Worm (Caenorhabditis elegans) whole organism, L1 larva: ENCODE results near the gene nca-2.
"Not testable (repeated sequence)": the region's sequence is repeated elsewhere in the genome, so short reads cannot be mapped to it uniquely, and the experiment has no call there.

ENCODE experiments used
- ceh-8 ChIP-seq: fragments of 200-800 bp; sonication (Bioruptor generic); optimal IDR thresholded peaks from 2 replicates; lab custom pipeline; 2018; ENCODE audit warnings: mild to moderate bottlenecking, missing genetic modification characterization, moderate library complexity, missing compliant biosample characterization
- ceh-82 ChIP-seq, 3 experiments: fragments of 150-350 bp in 1 of 3; sonication (generic microtip) in 2 of 3; optimal IDR thresholded peaks; 2 replicates each; lab custom pipeline; 2014 to 2017; ENCODE audit warnings: missing biosample characterization in 3 of 3, missing genetic modification characterization in 3 of 3
- ceh-88 ChIP-seq: fragments of 200-800 bp; sonication (Bioruptor generic); IDR thresholded peaks from 2 replicates; pipeline ENCODE4 v1.3.6; 2022; ENCODE audit warnings: missing genetic modification characterization, missing compliant biosample characterization
- ces-1 ChIP-seq: fragments of 150-350 bp; optimal IDR thresholded peaks from 2 replicates; lab custom pipeline; 2014; ENCODE audit warnings: missing biosample characterization, missing genetic modification reagents, missing genetic modification characterization
- egl-13 ChIP-seq: sonication (generic microtip); optimal IDR thresholded peaks from 2 replicates; lab custom pipeline; 2016; ENCODE audit warnings: missing genotype, missing genetic modification reagents, missing genetic modification characterization, missing compliant biosample characterization
- elt-2 ChIP-seq: sonication (generic microtip); optimal IDR thresholded peaks from 2 replicates; lab custom pipeline; 2016; ENCODE audit warnings: missing genetic modification characterization, mild to moderate bottlenecking, inconsistent platforms, missing compliant biosample characterization, missing genetic modification reagents
- elt-3 ChIP-seq, 6 experiments: fragments of 150-350 bp in 1 of 6; sonication (generic microtip); optimal IDR thresholded peaks; 2 replicates each; lab custom pipeline; 2017 to 2018; ENCODE audit warnings: missing biosample characterization in 6 of 6, missing genetic modification characterization in 6 of 6, inconsistent platforms in 1 of 6
- ets-5 ChIP-seq: fragments of 200-800 bp; sonication (Bioruptor generic); IDR thresholded peaks from 2 replicates; pipeline ENCODE4 v1.3.6; 2022; ENCODE audit warnings: missing genetic modification characterization, missing compliant biosample characterization
- fkh-10 ChIP-seq: sonication (generic microtip); optimal IDR thresholded peaks from 2 replicates; lab custom pipeline; 2017; ENCODE audit warnings: missing biosample characterization, missing genetic modification reagents, missing genetic modification characterization
- fos-1 ChIP-seq: fragments of 150-350 bp; optimal IDR thresholded peaks from 2 replicates; lab custom pipeline; 2014; ENCODE audit warnings: missing biosample characterization, missing genetic modification characterization
- hlh-17 ChIP-seq: fragments of 200-800 bp; sonication (Bioruptor generic); optimal IDR thresholded peaks from 2 replicates; lab custom pipeline; 2018; ENCODE audit warnings: missing genetic modification characterization, mild to moderate bottlenecking, missing compliant biosample characterization, moderate library complexity, borderline replicate concordance
- hlh-4 ChIP-seq: sonication (generic microtip); optimal IDR thresholded peaks from 2 replicates; lab custom pipeline; 2016; ENCODE audit warnings: mild to moderate bottlenecking, missing genetic modification characterization, missing compliant biosample characterization
- hpl-2 ChIP-seq: fragments of 150-350 bp; optimal IDR thresholded peaks from 2 replicates; lab custom pipeline; 2014; ENCODE audit warnings: missing biosample characterization, missing genetic modification reagents, missing genetic modification characterization
- isw-1 ChIP-seq: fragments of 200-800 bp; sonication (Bioruptor generic); IDR thresholded peaks from 2 replicates; pipeline ENCODE4 v1.3.6; 2022; ENCODE audit warnings: missing genetic modification characterization, missing compliant biosample characterization
- jun-1 ChIP-seq: fragments of 150-350 bp; optimal IDR thresholded peaks from 2 replicates; lab custom pipeline; 2014; ENCODE audit warnings: missing biosample characterization, missing genetic modification reagents, missing genetic modification characterization
- lin-14 ChIP-seq: fragments of 200-800 bp; sonication (Bioruptor generic); optimal IDR thresholded peaks from 2 replicates; lab custom pipeline; 2018; ENCODE audit warnings: mild to moderate bottlenecking, missing genetic modification characterization, moderate library complexity, missing compliant biosample characterization
- lin-15B ChIP-seq: fragments of 150-350 bp; sonication (generic microtip); optimal IDR thresholded peaks from 3 replicates; lab custom pipeline; 2014; ENCODE audit warnings: missing biosample characterization, missing genetic modification characterization
- lin-35 ChIP-seq, 2 experiments: fragments of 150-350 bp; optimal IDR thresholded peaks; 2 replicates each; lab custom pipeline; 2014; ENCODE audit warnings: missing biosample characterization in 2 of 2, missing genetic modification characterization in 2 of 2, missing genetic modification reagents in 2 of 2
- lin-39 ChIP-seq: fragments of 150-350 bp; optimal IDR thresholded peaks from 2 replicates; lab custom pipeline; 2014; ENCODE audit warnings: missing biosample characterization, missing genetic modification reagents, missing genetic modification characterization
- lir-3 ChIP-seq: sonication (generic microtip); optimal IDR thresholded peaks from 2 replicates; lab custom pipeline; 2016; ENCODE audit warnings: mild to moderate bottlenecking, missing genetic modification characterization, moderate library complexity, missing compliant biosample characterization; ENCODE audit not compliant: poor library complexity
- lsy-2 ChIP-seq, 2 experiments: fragments of 150-350 bp; optimal IDR thresholded peaks; 2 replicates each; lab custom pipeline; 2014; ENCODE audit warnings: missing biosample characterization in 2 of 2, missing genetic modification characterization in 2 of 2
- mab-9 ChIP-seq: fragments of 200-800 bp; sonication (Bioruptor generic); IDR thresholded peaks from 2 replicates; pipeline ENCODE4 v1.3.6; 2022; ENCODE audit warnings: missing genetic modification reagents, missing genetic modification characterization, missing compliant biosample characterization
- mef-2 ChIP-seq: fragments of 150-350 bp; optimal IDR thresholded peaks from 2 replicates; lab custom pipeline; 2014; ENCODE audit warnings: missing biosample characterization, missing genetic modification characterization
- mep-1 ChIP-seq: fragments of 150-350 bp; optimal IDR thresholded peaks from 2 replicates; lab custom pipeline; 2014; ENCODE audit warnings: missing biosample characterization, missing genetic modification characterization
- nhr-12 ChIP-seq: sonication (generic microtip); optimal IDR thresholded peaks from 2 replicates; lab custom pipeline; 2017; ENCODE audit warnings: missing biosample characterization, missing genetic modification characterization
- nhr-19 ChIP-seq: fragments of 200-800 bp; sonication (Bioruptor generic); conservative IDR thresholded peaks from 2 replicates; pipeline ENCODE4 v1.3.6; 2022; ENCODE audit warnings: missing genetic modification characterization, missing compliant biosample characterization
- nhr-20 ChIP-seq: sonication (generic microtip); optimal IDR thresholded peaks from 2 replicates; lab custom pipeline; 2016; ENCODE audit warnings: mild to moderate bottlenecking, missing genetic modification characterization, missing compliant biosample characterization
- nhr-237 ChIP-seq: fragments of 150-350 bp; optimal IDR thresholded peaks from 2 replicates; lab custom pipeline; 2014; ENCODE audit warnings: missing biosample characterization, missing genetic modification characterization
- nhr-28 ChIP-seq: fragments of 150-350 bp; optimal IDR thresholded peaks from 2 replicates; lab custom pipeline; 2014; ENCODE audit warnings: missing biosample characterization, missing genetic modification characterization
- nhr-47 ChIP-seq: sonication (generic microtip); optimal IDR thresholded peaks from 2 replicates; lab custom pipeline; 2016; ENCODE audit warnings: mild to moderate bottlenecking, missing genetic modification characterization, moderate library complexity, missing compliant biosample characterization
- nhr-71 ChIP-seq: sonication (generic microtip); optimal IDR thresholded peaks from 2 replicates; lab custom pipeline; 2016; ENCODE audit warnings: mild to moderate bottlenecking, missing genetic modification characterization, moderate library complexity, missing compliant biosample characterization
- nhr-84 ChIP-seq: sonication (generic microtip); optimal IDR thresholded peaks from 2 replicates; lab custom pipeline; 2017; ENCODE audit warnings: missing biosample characterization, missing genetic modification characterization
- rnt-1 ChIP-seq: sonication (generic microtip); optimal IDR thresholded peaks from 2 replicates; lab custom pipeline; 2016; ENCODE audit warnings: mild to moderate bottlenecking, missing genetic modification characterization, moderate library complexity, missing compliant biosample characterization
- snpc-4 ChIP-seq: fragments of 150-350 bp; optimal IDR thresholded peaks from 2 replicates; lab custom pipeline; 2014; ENCODE audit warnings: missing biosample characterization, missing genetic modification characterization
- swsn-7 ChIP-seq: sonication (generic microtip); optimal IDR thresholded peaks from 2 replicates; lab custom pipeline; 2016; ENCODE audit warnings: missing genetic modification characterization, missing compliant biosample characterization
- tbx-2 ChIP-seq: sonication (generic microtip); optimal IDR thresholded peaks from 2 replicates; lab custom pipeline; 2016; ENCODE audit warnings: missing genetic modification characterization, missing compliant biosample characterization
- tlp-1 ChIP-seq: fragments of 150-350 bp; optimal IDR thresholded peaks from 2 replicates; lab custom pipeline; 2014; ENCODE audit warnings: missing biosample characterization, missing genetic modification characterization
- unc-130 ChIP-seq: fragments of 150-350 bp; optimal IDR thresholded peaks from 2 replicates; lab custom pipeline; 2017; ENCODE audit warnings: missing biosample characterization, missing genetic modification characterization, inconsistent platforms
- unc-86 ChIP-seq: sonication (generic microtip); optimal IDR thresholded peaks from 2 replicates; lab custom pipeline; 2016; ENCODE audit warnings: missing genetic modification characterization, missing compliant biosample characterization

nca-2 gene

DNA sequence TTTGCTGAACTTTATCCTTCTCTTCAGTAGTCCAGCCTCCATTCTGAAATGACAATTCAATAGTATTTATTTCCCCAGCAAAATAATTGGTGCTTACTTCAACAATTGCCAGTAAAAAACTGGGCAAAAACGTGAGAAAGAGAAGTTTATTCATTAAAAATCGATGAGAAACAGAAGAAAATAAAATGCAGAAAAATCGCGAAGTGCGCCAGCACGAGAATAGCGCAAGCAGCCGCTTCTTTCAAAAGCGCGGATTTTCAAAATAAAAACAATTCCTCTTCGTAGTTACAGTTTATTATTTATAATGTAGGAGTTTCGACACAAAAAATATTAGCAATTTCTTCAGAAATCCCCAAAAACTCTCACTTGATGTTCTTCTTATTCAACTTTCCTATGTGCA lies 2.5 kb upstream of the nca-2 start, which contains the start of gene C27F2.9 (continued):
- TF ChIP-seq lin-15B (tag; lab: Kevin White, UChicago): peak; percentile 75
- TF ChIP-seq mab-9: peak; percentile 84
- peak; percentile 21 for TF ChIP-seq nhr-12 (tag; lab: Kevin White, UChicago)
- TF ChIP-seq ceh-82 (tag; optimal IDR thresholded peaks at IDR 0.05; lab: Kevin White, UChicago): peak; percentile 89 to 94 (median 93)

DNA sequence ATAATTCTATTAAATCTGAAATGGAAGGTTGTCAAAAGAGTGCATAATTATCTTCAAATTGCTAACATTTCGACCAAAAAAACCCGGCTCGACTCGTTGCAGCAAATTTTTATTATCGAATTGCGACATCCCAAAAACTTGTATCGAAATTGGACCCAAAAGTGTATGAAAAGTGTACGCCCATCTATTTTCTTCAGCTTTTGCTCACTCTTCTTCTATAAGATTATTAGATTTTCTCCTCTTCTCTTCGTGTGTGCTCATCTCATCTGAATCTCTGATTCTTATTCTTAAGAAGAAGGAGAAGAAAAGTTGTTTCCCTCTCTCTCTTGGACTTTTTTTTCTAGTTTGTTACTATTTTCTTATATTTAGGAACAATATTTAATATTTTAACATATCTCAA lies 1.9 kb downstream of the nca-2 start:
- TF ChIP-seq nhr-28 (tag; lab: Kevin White, UChicago) (no peak), tlp-1 (tag; lab: Kevin White, UChicago) (no peak), ceh-82 (tag; optimal IDR thresholded peaks at IDR 0.05; lab: Kevin White, UChicago) (peak in 1 of 3 experiments; percentile 25), lsy-2 (tag; optimal IDR thresholded peaks at IDR 0.05; lab: Kevin White, UChicago) (no peak), fkh-10 (GFP tag; lab: Kevin White, UChicago) (peak; percentile 75), mep-1 (tag; lab: Kevin White, UChicago) (peak; percentile 13), fos-1 (tag; lab: Kevin White, UChicago) (no peak), lin-35 (GFP tag; optimal IDR thresholded peaks at IDR 0.05; lab: Kevin White, UChicago) (peak in 1 of 2 experiments; percentile 6), ceh-88 (GFP tag; lab: Robert Waterston, UW) (no peak), lin-15B (tag; lab: Kevin White, UChicago) (no peak), elt-2 (tag; lab: Kevin White, UChicago) (no peak), unc-86 (tag; lab: Kevin White, UChicago) (no peak), hlh-4 (tag; lab: Kevin White, UChicago) (no peak), nhr-84 (tag; lab: Kevin White, UChicago) (no peak), ceh-8 (GFP tag; lab: Kevin White, UChicago) (no peak), nhr-71 (peak; percentile 8), lir-3 (tag; lab: Kevin White, UChicago) (no peak), mef-2 (tag; lab: Kevin White, UChicago) (no peak), rnt-1 (tag; lab: Kevin White, UChicago) (no peak), hlh-17 (no peak), jun-1 (no peak), ces-1 (GFP tag; lab: Kevin White, UChicago) (peak; percentile 85), lin-14 (GFP tag; lab: Kevin White, UChicago) (peak; percentile 82), tbx-2 (tag; lab: Kevin White, UChicago) (no peak), mab-9 (no peak), isw-1 (GFP tag; lab: Robert Waterston, UW) (no peak)

DNA sequence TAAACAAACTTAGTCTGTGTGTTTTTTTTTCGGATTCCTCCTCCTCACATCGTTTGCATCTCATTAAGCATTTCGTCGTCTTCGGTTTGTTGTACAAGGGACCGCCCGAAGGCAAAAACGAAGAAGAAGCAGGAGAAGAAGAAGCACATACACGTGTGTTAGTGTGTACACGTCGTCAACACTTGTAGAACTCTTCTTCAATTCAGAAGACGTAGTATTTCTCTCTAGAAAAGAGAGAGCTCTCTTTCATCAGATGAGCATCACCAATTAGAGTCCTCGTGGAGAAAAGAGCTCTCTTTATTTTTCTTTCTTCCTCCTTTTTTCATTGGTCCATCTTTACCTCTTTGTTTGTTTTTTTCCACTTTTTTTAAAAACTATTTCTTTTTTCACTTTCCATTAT lies 2.8 kb downstream of the nca-2 start:
- TF ChIP-seq elt-3 (tag; optimal IDR thresholded peaks at IDR 0.05; lab: Kevin White, UChicago) (no peak), lsy-2 (tag; optimal IDR thresholded peaks at IDR 0.05; lab: Kevin White, UChicago) (peak in 1 of 2 experiments; percentile 8), hpl-2 (GFP tag; lab: Kevin White, UChicago) (no peak), nhr-237 (tag; lab: Kevin White, UChicago) (no peak), lin-14 (GFP tag; lab: Kevin White, UChicago) (peak; percentile 66), unc-130 (no peak), ceh-82 (tag; optimal IDR thresholded peaks at IDR 0.05; lab: Kevin White, UChicago) (no peak)

DNA sequence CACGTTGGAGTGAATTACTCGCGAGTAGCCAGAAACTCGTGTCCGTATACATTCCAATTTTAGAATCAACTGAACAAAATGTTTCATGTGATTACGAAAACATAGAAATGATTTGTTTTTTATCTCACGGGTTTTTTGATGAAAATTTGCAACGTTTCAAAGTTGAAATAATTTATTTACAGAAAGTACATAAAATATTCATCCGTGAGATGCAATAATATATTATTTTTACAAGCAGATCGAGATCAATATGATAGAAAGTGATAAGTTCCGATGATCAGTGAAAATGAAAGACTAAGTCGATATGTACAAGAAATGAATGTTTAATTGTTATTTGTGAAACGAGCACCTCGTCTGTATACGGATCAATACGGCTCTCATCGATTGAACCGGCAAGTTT lies 15.0 kb downstream of the nca-2 start, which contains the start of gene C27F2.6:
TSS of gene C27F2.6 (minus strand) at position 101 of the 400 bp plus-strand sequence.
- not testable (repeated sequence) for TF ChIP-seq nhr-12 (tag; lab: Kevin White, UChicago); nhr-20 (tag; lab: Kevin White, UChicago); nhr-47

DNA sequence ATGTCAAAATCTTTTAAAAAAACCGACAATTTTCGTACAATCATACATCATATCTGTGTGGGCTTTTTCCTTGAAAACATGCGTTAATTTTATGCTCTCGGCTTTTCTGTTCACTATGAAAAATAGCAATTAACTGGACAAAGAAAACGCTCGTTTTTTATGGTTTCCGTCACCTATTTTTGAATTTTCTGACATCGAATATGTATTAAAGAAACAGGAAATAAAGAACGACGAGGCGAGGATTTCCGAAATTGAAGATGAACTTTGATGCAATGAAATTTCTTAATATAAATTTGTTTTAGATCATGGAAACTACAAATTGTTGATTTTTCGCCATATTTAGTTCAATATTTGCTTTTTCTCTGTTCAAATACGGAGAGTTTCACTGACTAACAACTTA lies 18.6 kb downstream of the nca-2 start:
- no peak for TF ChIP-seq egl-13 (tag; lab: Kevin White, UChicago)
- no peak for TF ChIP-seq swsn-7 (tag; lab: Kevin White, UChicago)
- TF ChIP-seq nhr-19 (GFP tag; lab: Robert Waterston, UW): no peak
- TF ChIP-seq hlh-4 (tag; lab: Kevin White, UChicago): no peak
- no peak for TF ChIP-seq ets-5 (GFP tag; lab: Robert Waterston, UW)
- TF ChIP-seq lin-39: no peak
- no peak for TF ChIP-seq snpc-4 (tag; lab: Kevin White, UChicago)
- TF ChIP-seq rnt-1 (tag; lab: Kevin White, UChicago): no peak
